Worm (Caenorhabditis elegans): ENCODE measurements around the gene srx-4.

DNA sequence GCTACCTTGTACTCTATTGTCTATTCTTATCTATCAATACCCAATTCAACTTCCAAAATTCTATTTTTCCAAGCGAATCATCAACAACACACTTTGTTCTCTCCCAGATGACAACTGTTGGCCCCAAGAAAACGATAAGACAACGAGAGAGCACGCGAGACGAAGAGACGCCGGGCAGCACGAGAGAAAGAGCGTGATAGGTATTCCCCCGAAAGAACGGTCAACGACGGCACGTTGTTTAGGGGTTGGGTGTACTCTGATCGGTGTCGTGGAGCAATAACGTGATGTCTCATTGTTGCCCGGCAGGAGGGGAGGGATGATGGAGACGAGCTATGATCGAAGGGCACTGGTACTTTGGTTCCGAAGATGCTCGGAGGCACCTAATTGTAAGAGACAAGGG is 38.8 kb upstream of the srx-4 start:
- TF ChIP-seq aly-1 (tag; optimal IDR thresholded peaks at IDR 0.05) (no peak), B0310.2 (tag; optimal IDR thresholded peaks at IDR 0.05) (no peak), ama-1 (optimal IDR thresholded peaks at IDR 0.05) (no peak), flt-1 (GFP tag; IDR thresholded peaks at IDR 0.05) (no peak), ceh-13 (GFP tag; optimal IDR thresholded peaks at IDR 0.05) (no peak), sea-1 (GFP tag; conservative IDR thresholded peaks at IDR 0.05) (no peak)

Measured in whole organism, early embryonic.